Worm (Caenorhabditis elegans): ENCODE results near the gene sqst-2.

ce11 chrIV:7313962-7314361 lies 14.8 kb downstream of the sqst-2 start:
- peak; percentile 9 for TF ChIP-seq ces-1 (GFP tag; optimal IDR thresholded peaks at IDR 0.05)
- no peak for TF ChIP-seq snpc-4 (tag; optimal IDR thresholded peaks at IDR 0.05)
- TF ChIP-seq blmp-1 (tag; optimal IDR thresholded peaks at IDR 0.05): no peak

Measured in whole organism, mixed stage, embryonic.